Worm (Caenorhabditis elegans) whole organism, midembryonic: ENCODE measurements around the gene lys-1.

Source experiments
- cog-1 ChIP-seq: sonication (generic microtip); optimal IDR thresholded peaks from 2 replicates; lab custom pipeline; 2016; ENCODE audit warnings: missing genetic modification characterization, missing compliant biosample characterization
- flt-1 ChIP-seq: fragments of 200-800 bp; sonication (Bioruptor generic); IDR thresholded peaks from 2 replicates; pipeline ENCODE4 v1.3.6; 2022; ENCODE audit warnings: missing genetic modification characterization, missing compliant biosample characterization
- klf-2 ChIP-seq: fragments of 200-800 bp; sonication (Bioruptor generic); conservative IDR thresholded peaks from 2 replicates; pipeline ENCODE4 v1.3.6; 2022; ENCODE audit warnings: missing genetic modification reagents, missing genetic modification characterization, missing compliant biosample characterization
- med-1 ChIP-seq: sonication (generic microtip); optimal IDR thresholded peaks from 2 replicates; lab custom pipeline; 2017; ENCODE audit warnings: missing genetic modification characterization, mild to moderate bottlenecking, missing compliant biosample characterization, antibody characterized with exemption, missing genetic modification reagents; ENCODE audit not compliant: insufficient read depth
- ref-1 ChIP-seq: fragments of 200-800 bp; sonication (Bioruptor generic); conservative IDR thresholded peaks from 2 replicates; pipeline ENCODE4 v1.3.6; 2022; ENCODE audit warnings: missing genetic modification reagents, missing genetic modification characterization, missing compliant biosample characterization
- tab-1 ChIP-seq: fragments of 200-800 bp; sonication (Bioruptor generic); IDR thresholded peaks from 2 replicates; pipeline ENCODE4 v1.3.6; 2022; ENCODE audit warnings: missing genetic modification characterization, missing compliant biosample characterization
- ztf-29 ChIP-seq: fragments of 200-800 bp; sonication (Bioruptor generic); IDR thresholded peaks from 2 replicates; pipeline ENCODE4 v1.3.6; 2022; ENCODE audit warnings: missing genetic modification reagents, missing genetic modification characterization, missing compliant biosample characterization

DNA sequence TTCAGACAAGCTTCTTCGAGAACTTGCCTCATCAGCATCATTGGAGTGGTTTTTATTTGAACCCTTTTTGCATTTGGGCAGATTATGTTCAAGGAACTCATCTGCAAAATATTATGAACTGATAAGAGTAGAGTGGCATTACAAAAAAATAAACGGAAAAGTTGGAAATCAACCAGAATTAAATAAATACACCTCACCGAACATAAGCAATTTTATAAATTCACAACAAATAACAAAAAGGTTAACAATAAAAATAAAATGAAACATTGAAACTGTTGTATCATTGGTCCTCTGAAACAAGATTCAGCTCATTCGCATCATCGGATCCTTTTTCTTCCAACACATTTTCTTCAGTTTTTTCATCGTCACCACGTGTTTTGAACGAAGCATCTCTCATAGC lies 39.6 kb downstream of the lys-1 start, which contains the start of gene asps-1:
- TF ChIP-seq tab-1 (no peak), med-1 (GFP tag; lab: Kevin White, UChicago) (no peak), ref-1 (GFP tag; lab: Robert Waterston, UW) (no peak), ztf-29 (no peak), klf-2 (GFP tag; lab: Robert Waterston, UW) (no peak), flt-1 (GFP tag; lab: Robert Waterston, UW) (no peak), cog-1 (tag; lab: Kevin White, UChicago) (no peak)
